Worm (Caenorhabditis elegans) whole organism, mixed stage, embryonic: ENCODE measurements around the gene srh-4.

Source experiments
- M03D4.4 ChIP-seq: sonication (generic microtip); optimal IDR thresholded peaks from 2 replicates; lab custom pipeline; 2017; ENCODE audit warnings: mild to moderate bottlenecking, missing genetic modification characterization, missing compliant biosample characterization
- bed-3 ChIP-seq: fragments of 200-800 bp; sonication (Bioruptor generic); optimal IDR thresholded peaks from 3 replicates; lab custom pipeline; 2018; ENCODE audit warnings: mild to moderate bottlenecking, missing genetic modification characterization, moderate library complexity, missing compliant biosample characterization
- blmp-1 ChIP-seq: fragments of 150-350 bp; optimal IDR thresholded peaks from 2 replicates; lab custom pipeline; 2014; ENCODE audit warnings: missing biosample characterization, missing genetic modification characterization
- ceh-39 ChIP-seq: fragments of 150-350 bp; optimal IDR thresholded peaks from 2 replicates; lab custom pipeline; 2014; ENCODE audit warnings: missing biosample characterization, missing genetic modification characterization
- ceh-83 ChIP-seq: fragments of 200-800 bp; sonication (Bioruptor generic); optimal IDR thresholded peaks from 2 replicates; lab custom pipeline; 2018; ENCODE audit warnings: mild to moderate bottlenecking, missing genetic modification characterization, missing compliant biosample characterization
- ces-1 ChIP-seq: fragments of 150-350 bp; optimal IDR thresholded peaks from 2 replicates; lab custom pipeline; 2014; ENCODE audit warnings: missing biosample characterization, missing genetic modification reagents, missing genetic modification characterization
- cnd-1 ChIP-seq: fragments of 200-800 bp; sonication (Bioruptor generic); optimal IDR thresholded peaks from 2 replicates; lab custom pipeline; 2018; ENCODE audit warnings: mild to moderate bottlenecking, missing genetic modification characterization, missing compliant biosample characterization
- drap-1 ChIP-seq: fragments of 200-800 bp; sonication (Bioruptor generic); optimal IDR thresholded peaks from 3 replicates; lab custom pipeline; 2018; ENCODE audit warnings: mild to moderate bottlenecking, missing genetic modification characterization, missing compliant biosample characterization
- elt-1 ChIP-seq: sonication (generic microtip); optimal IDR thresholded peaks from 2 replicates; lab custom pipeline; 2017; ENCODE audit warnings: missing genetic modification characterization, mild to moderate bottlenecking, missing compliant biosample characterization, antibody characterized with exemption, moderate library complexity, borderline replicate concordance; ENCODE audit not compliant: insufficient read depth
- elt-3 ChIP-seq: fragments of 150-350 bp; optimal IDR thresholded peaks from 2 replicates; lab custom pipeline; 2014; ENCODE audit warnings: missing biosample characterization, missing genetic modification characterization
- flh-1 ChIP-seq: fragments of 200-800 bp; sonication (Bioruptor generic); optimal IDR thresholded peaks from 2 replicates; lab custom pipeline; 2018; ENCODE audit warnings: mild to moderate bottlenecking, missing genetic modification characterization, moderate library complexity, missing compliant biosample characterization
- ham-2 ChIP-seq: fragments of 200-800 bp; sonication (Bioruptor generic); optimal IDR thresholded peaks from 2 replicates; lab custom pipeline; 2018; ENCODE audit warnings: mild to moderate bottlenecking, missing genetic modification characterization, missing compliant biosample characterization
- hlh-1 ChIP-seq: fragments of 150-350 bp; optimal IDR thresholded peaks from 2 replicates; lab custom pipeline; 2014; ENCODE audit warnings: missing biosample characterization, missing genetic modification reagents, missing genetic modification characterization
- lin-13 ChIP-seq: fragments of 150-350 bp; optimal IDR thresholded peaks from 2 replicates; lab custom pipeline; 2014; ENCODE audit warnings: missing biosample characterization, missing genetic modification characterization
- lin-32 ChIP-seq: fragments of 200-800 bp; sonication (Bioruptor generic); optimal IDR thresholded peaks from 2 replicates; lab custom pipeline; 2018; ENCODE audit warnings: mild to moderate bottlenecking, missing genetic modification characterization, missing compliant biosample characterization
- lsy-2 ChIP-seq: fragments of 150-350 bp; optimal IDR thresholded peaks from 2 replicates; lab custom pipeline; 2014; ENCODE audit warnings: missing biosample characterization, missing genetic modification characterization
- mab-5 ChIP-seq: fragments of 150-350 bp; optimal IDR thresholded peaks from 2 replicates; lab custom pipeline; 2014; ENCODE audit warnings: missing biosample characterization, missing genetic modification characterization
- mls-2 ChIP-seq: sonication (generic microtip); optimal IDR thresholded peaks from 2 replicates; lab custom pipeline; 2016; ENCODE audit warnings: mild to moderate bottlenecking, missing genetic modification characterization, moderate library complexity, missing compliant biosample characterization
- nhr-12 ChIP-seq: fragments of 150-350 bp; optimal IDR thresholded peaks from 2 replicates; lab custom pipeline; 2014; ENCODE audit warnings: missing biosample characterization, missing genetic modification characterization
- nhr-2 ChIP-seq: fragments of 150-350 bp; optimal IDR thresholded peaks from 2 replicates; lab custom pipeline; 2014; ENCODE audit warnings: missing biosample characterization, missing genetic modification characterization
- nhr-237 ChIP-seq: fragments of 150-350 bp; optimal IDR thresholded peaks from 2 replicates; lab custom pipeline; 2014; ENCODE audit warnings: missing biosample characterization, missing genetic modification characterization
- nhr-76 ChIP-seq: sonication (generic microtip); optimal IDR thresholded peaks from 2 replicates; lab custom pipeline; 2017; ENCODE audit warnings: missing biosample characterization, missing genetic modification characterization
- sem-2 ChIP-seq: fragments of 200-800 bp; sonication (Bioruptor generic); optimal IDR thresholded peaks from 2 replicates; lab custom pipeline; 2018; ENCODE audit warnings: mild to moderate bottlenecking, missing genetic modification characterization, missing compliant biosample characterization
- snpc-4 ChIP-seq: fragments of 150-350 bp; optimal IDR thresholded peaks from 2 replicates; lab custom pipeline; 2014; ENCODE audit warnings: missing biosample characterization, missing genetic modification characterization
- sptf-1 ChIP-seq: sonication (generic microtip); optimal IDR thresholded peaks from 2 replicates; lab custom pipeline; 2017; ENCODE audit warnings: mild to moderate bottlenecking, missing genetic modification characterization, moderate library complexity, missing compliant biosample characterization
- tbx-8 ChIP-seq: fragments of 200-800 bp; sonication (Bioruptor generic); optimal IDR thresholded peaks from 2 replicates; lab custom pipeline; 2018; ENCODE audit warnings: mild to moderate bottlenecking, missing genetic modification characterization, moderate library complexity, missing compliant biosample characterization
- unc-120 ChIP-seq: sonication (generic microtip); optimal IDR thresholded peaks from 2 replicates; lab custom pipeline; 2017; ENCODE audit warnings: missing genetic modification characterization, missing compliant biosample characterization; ENCODE audit not compliant: poor library complexity, severe bottlenecking
- unc-39 ChIP-seq: fragments of 150-350 bp; optimal IDR thresholded peaks from 2 replicates; lab custom pipeline; 2014; ENCODE audit warnings: missing biosample characterization, missing genetic modification characterization
- unc-62 ChIP-seq: fragments of 150-350 bp; optimal IDR thresholded peaks from 2 replicates; lab custom pipeline; 2014; ENCODE audit warnings: missing biosample characterization, missing genetic modification reagents, missing genetic modification characterization
- zip-8 ChIP-seq: fragments of 150-350 bp; optimal IDR thresholded peaks from 2 replicates; lab custom pipeline; 2014; ENCODE audit warnings: missing biosample characterization, missing genetic modification characterization
- ztf-11 ChIP-seq: fragments of 150-350 bp; optimal IDR thresholded peaks from 2 replicates; lab custom pipeline; 2014; ENCODE audit warnings: missing biosample characterization, missing genetic modification characterization

The srh-4 gene

ce11 chrV:3995838-3996237 is 14.4 kb upstream of the srh-4 start, which contains the start of gene srx-62:
Gene srx-62, minus strand, starts transcription at chrV:3995938.
- no peak for TF ChIP-seq flh-1 (GFP tag; lab: Kevin White, UChicago)
- no peak for TF ChIP-seq elt-3 (tag; lab: Kevin White, UChicago)
- no peak for TF ChIP-seq elt-1 (tag; lab: Kevin White, UChicago)
- TF ChIP-seq sem-2 (GFP tag; lab: Kevin White, UChicago) = no peak
- no peak for TF ChIP-seq ces-1 (GFP tag; lab: Kevin White, UChicago)
- no peak for TF ChIP-seq lsy-2 (tag; lab: Kevin White, UChicago)
- no peak for TF ChIP-seq unc-62 (GFP tag; lab: Kevin White, UChicago)
- TF ChIP-seq M03D4.4 (tag; lab: Kevin White, UChicago) = no peak
- TF ChIP-seq blmp-1 = no peak
- TF ChIP-seq snpc-4 (tag; lab: Kevin White, UChicago) = no peak
- TF ChIP-seq zip-8 (tag; lab: Kevin White, UChicago) = no peak
- no peak for TF ChIP-seq nhr-237 (tag; lab: Kevin White, UChicago)
- no peak for TF ChIP-seq ztf-11 (tag; lab: Kevin White, UChicago)
- TF ChIP-seq unc-120 (tag; lab: Kevin White, UChicago) = no peak

- TF ChIP-seq mab-5 (tag; lab: Kevin White, UChicago) = no peak
- TF ChIP-seq ces-1 (GFP tag; lab: Kevin White, UChicago) = no peak
- TF ChIP-seq unc-39 (tag; lab: Kevin White, UChicago) = no peak
- TF ChIP-seq nhr-76 = no peak
- TF ChIP-seq drap-1 (GFP tag; lab: Kevin White, UChicago) = no peak
- TF ChIP-seq sem-2 (GFP tag; lab: Kevin White, UChicago) = no peak
- TF ChIP-seq snpc-4 (tag; lab: Kevin White, UChicago) = no peak
- TF ChIP-seq ceh-83 (GFP tag; lab: Kevin White, UChicago) = no peak
- TF ChIP-seq, all 35 proteins: peak for 0
These were observed 5.7 kb upstream of the srh-4 start for ce11 chrV:4004577-4004976.

- no peak for TF ChIP-seq mls-2 (tag; lab: Kevin White, UChicago)
- no peak for TF ChIP-seq M03D4.4 (tag; lab: Kevin White, UChicago)
- TF ChIP-seq elt-1 (tag; lab: Kevin White, UChicago) = no peak
- no peak for TF ChIP-seq ceh-39 (tag; lab: Kevin White, UChicago)
- TF ChIP-seq hlh-1 (tag; lab: Kevin White, UChicago) = no peak
- TF ChIP-seq nhr-12 (tag; lab: Kevin White, UChicago) = no peak
- TF ChIP-seq unc-120 (tag; lab: Kevin White, UChicago) = no peak
- TF ChIP-seq bed-3 = no peak
- TF ChIP-seq, all 35 proteins: peak for 0
These were observed 5.1 kb upstream of the srh-4 start, which contains the start of gene srh-8 for ce11 chrV:4005219-4005618. Gene srh-8, plus strand, starts transcription at chrV:4005519.

ce11 chrV:4007927-4008326 is 2.3 kb upstream of the srh-4 start, which contains the start of gene srh-7:
Gene srh-7, plus strand, starts transcription at chrV:4008227.
- TF ChIP-seq nhr-76 (no peak), ham-2 (GFP tag; lab: Kevin White, UChicago) (no peak), mls-2 (tag; lab: Kevin White, UChicago) (no peak), hlh-1 (tag; lab: Kevin White, UChicago) (no peak), nhr-237 (tag; lab: Kevin White, UChicago) (no peak), unc-62 (GFP tag; lab: Kevin White, UChicago) (no peak), ceh-39 (tag; lab: Kevin White, UChicago) (no peak), tbx-8 (GFP tag; lab: Kevin White, UChicago) (no peak), cnd-1 (no peak), blmp-1 (no peak), ztf-11 (tag; lab: Kevin White, UChicago) (no peak), bed-3 (no peak), lin-32 (GFP tag; lab: Kevin White, UChicago) (no peak)

ce11 chrV:4016780-4017179 is 6.5 kb downstream of the srh-4 start, which contains the start of gene srw-89:
Gene srw-89, plus strand, starts transcription at chrV:4017080.
- TF ChIP-seq bed-3 (no peak), sptf-1 (tag; lab: Kevin White, UChicago) (no peak), lin-13 (tag; lab: Kevin White, UChicago) (no peak), mab-5 (tag; lab: Kevin White, UChicago) (no peak), tbx-8 (GFP tag; lab: Kevin White, UChicago) (no peak), nhr-2 (tag; lab: Kevin White, UChicago) (no peak), M03D4.4 (tag; lab: Kevin White, UChicago) (no peak), nhr-12 (tag; lab: Kevin White, UChicago) (no peak)
